ENCODE assay signal across 1 fruit fly cellular context in the genomic region with DNA sequence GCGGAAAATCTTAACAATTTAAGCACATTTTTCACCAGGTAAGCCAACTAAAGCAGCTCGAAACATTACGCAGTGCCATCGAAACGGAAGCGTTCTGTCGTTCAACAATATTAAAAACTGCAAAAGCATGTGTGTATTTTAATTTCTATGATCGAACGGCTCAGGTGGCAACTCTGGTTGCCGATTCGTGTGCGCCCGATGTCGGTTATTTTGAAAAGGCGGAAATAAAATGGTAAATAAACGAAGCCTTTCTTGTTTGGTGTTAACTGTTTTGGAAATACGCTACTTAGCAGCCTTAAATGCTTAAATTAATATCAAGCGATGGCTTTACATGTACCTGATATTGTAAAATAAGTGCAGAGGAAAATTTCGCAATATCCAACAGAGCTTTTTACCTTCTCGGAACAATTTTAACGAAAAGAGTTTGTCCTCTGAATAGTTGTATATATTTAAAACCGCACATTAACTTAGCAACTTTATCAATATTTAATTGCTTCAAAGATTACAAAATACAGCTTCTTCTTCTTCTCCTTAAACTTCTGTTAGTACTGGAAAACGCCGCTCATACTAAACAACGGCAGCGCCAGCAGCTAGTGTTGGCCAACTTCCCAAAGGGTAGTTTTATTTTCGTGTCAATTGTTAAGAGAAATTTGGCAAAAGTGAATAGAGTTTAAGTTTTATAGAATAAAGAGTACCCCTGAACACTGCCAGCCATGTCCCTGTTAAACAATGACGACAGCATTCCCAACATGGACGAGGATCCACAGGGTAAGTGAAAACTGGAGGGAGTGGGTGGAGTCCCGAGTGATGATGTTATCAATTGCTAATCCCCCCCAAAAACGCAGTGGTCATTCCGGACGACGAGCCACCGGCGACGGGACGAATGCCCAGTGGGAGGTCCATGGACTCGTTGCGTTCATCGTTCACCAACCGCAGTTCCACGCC.
A peak's percentile ranks its signal among the peaks of the same experiment; 100 is the strongest.
TF ChIP-seq lines count a peak whose summit lies in the region.

A gene (plus strand): TSS at position 588 of the 945 bp plus-strand sequence.

TF ChIP-seq in whole organism, embryonic, 481 proteins besides CTCF, POLR2A, EP300 and RAD21 (continued from another document and continues in another):
- TF ChIP-seq Sin3A (optimal IDR thresholded peaks at IDR 0.05; lab: Kevin White, UChicago) = peak; percentile 33
- 0 out of 3 replicates have a peak, but pooled peaks have one; percentile 32 for TF ChIP-seq ken (GFP tag; IDR thresholded peaks at IDR 0.05; lab: Robert Waterston, UW)
- no peak for TF ChIP-seq dan (GFP tag; IDR thresholded peaks at IDR 0.05; lab: Robert Waterston, UW)
- TF ChIP-seq CG3281 (GFP tag; optimal IDR thresholded peaks at IDR 0.05; lab: Kevin White, UChicago) = peak; percentile 29
- TF ChIP-seq Deaf1 (tag; optimal IDR thresholded peaks at IDR 0.05; lab: Kevin White, UChicago) = peak; percentile 72
- TF ChIP-seq CG10431 (GFP tag; optimal IDR thresholded peaks at IDR 0.05; lab: Kevin White, UChicago) = peak; percentile 38
- TF ChIP-seq Max (GFP tag; optimal IDR thresholded peaks at IDR 0.05; lab: Kevin White, UChicago) = no peak
- TF ChIP-seq row (GFP tag; IDR thresholded peaks at IDR 0.05; lab: Robert Waterston, UW) = 0 out of 3 replicates have a peak, but pooled peaks have one; percentile 9
- TF ChIP-seq CG33213 (GFP tag; optimal IDR thresholded peaks at IDR 0.05; lab: Kevin White, UChicago) = peak; percentile 53
- peak; percentile 35 for TF ChIP-seq CG34376 (GFP tag; optimal IDR thresholded peaks at IDR 0.05; lab: Kevin White, UChicago)
- no peak for TF ChIP-seq CG6683 (GFP tag; optimal IDR thresholded peaks at IDR 0.05; lab: Kevin White, UChicago)
- no peak for TF ChIP-seq CG43689 (GFP tag; IDR thresholded peaks at IDR 0.05; lab: Robert Waterston, UW)
- peak; percentile 31 for TF ChIP-seq CG12942 (GFP tag; optimal IDR thresholded peaks at IDR 0.05; lab: Kevin White, UChicago)
- TF ChIP-seq abd-A (tag; optimal IDR thresholded peaks at IDR 0.05; lab: Kevin White, UChicago) = no peak
- TF ChIP-seq bcd (GFP tag; optimal IDR thresholded peaks at IDR 0.05; lab: Kevin White, UChicago) = peak; percentile 27
- TF ChIP-seq CG12071 (GFP tag; optimal IDR thresholded peaks at IDR 0.05; lab: Kevin White, UChicago) = no peak
- TF ChIP-seq CG1647 (GFP tag; optimal IDR thresholded peaks at IDR 0.05; lab: Kevin White, UChicago) = peak; percentile 61
- no peak for TF ChIP-seq HmgD (GFP tag; optimal IDR thresholded peaks at IDR 0.05; lab: Kevin White, UChicago)
- TF ChIP-seq lmd (GFP tag; IDR thresholded peaks at IDR 0.05; lab: Robert Waterston, UW) = no peak; the same call in 1 of the 2 replicates
- no peak; the same call in 1 of the 2 replicates for TF ChIP-seq CG14014 (GFP tag; IDR thresholded peaks at IDR 0.05; lab: Robert Waterston, UW)
- TF ChIP-seq CG8924 (tag; optimal IDR thresholded peaks at IDR 0.05; lab: Kevin White, UChicago) = peak; percentile 4
- no peak for TF ChIP-seq gce (GFP tag; IDR thresholded peaks at IDR 0.05; lab: Robert Waterston, UW)
- TF ChIP-seq Neu2 (GFP tag; optimal IDR thresholded peaks at IDR 0.05; lab: Kevin White, UChicago; ENCODE audit: borderline replicate concordance) = no peak
- peak; percentile 39 for TF ChIP-seq shn (GFP tag; optimal IDR thresholded peaks at IDR 0.05; lab: Kevin White, UChicago)
- no peak for TF ChIP-seq Mrtf (GFP tag; IDR thresholded peaks at IDR 0.05; lab: Robert Waterston, UW)
- TF ChIP-seq cas (GFP tag; IDR thresholded peaks at IDR 0.05; lab: Robert Waterston, UW) = no peak
- TF ChIP-seq wor (GFP tag; IDR thresholded peaks at IDR 0.05; lab: Robert Waterston, UW) = no peak
- TF ChIP-seq CG1602 (GFP tag; optimal IDR thresholded peaks at IDR 0.05; lab: Kevin White, UChicago) = no peak
- no peak for TF ChIP-seq CG11398 (GFP tag; optimal IDR thresholded peaks at IDR 0.05; lab: Kevin White, UChicago)
- TF ChIP-seq CG15073 (GFP tag; optimal IDR thresholded peaks at IDR 0.05; lab: Kevin White, UChicago) = no peak
- TF ChIP-seq klu (GFP tag; IDR thresholded peaks at IDR 0.05; lab: Robert Waterston, UW) = no peak
- no peak for TF ChIP-seq pnt (GFP tag; optimal IDR thresholded peaks at IDR 0.05; lab: Kevin White, UChicago)
- 0 out of 3 replicates have a peak, but pooled peaks have one; percentile 20 for TF ChIP-seq dysf (GFP tag; IDR thresholded peaks at IDR 0.05; lab: Robert Waterston, UW)
- TF ChIP-seq Sry-β (GFP tag; optimal IDR thresholded peaks at IDR 0.05; lab: Kevin White, UChicago) = no peak
- no peak for TF ChIP-seq CG8478 (optimal IDR thresholded peaks at IDR 0.05; lab: Kevin White, UChicago)
- TF ChIP-seq CG12744 (GFP tag; optimal IDR thresholded peaks at IDR 0.05; lab: Kevin White, UChicago) = no peak
- TF ChIP-seq Gsc (GFP tag; IDR thresholded peaks at IDR 0.05; lab: Robert Waterston, UW) = no peak
- TF ChIP-seq CG7786 (GFP tag; optimal IDR thresholded peaks at IDR 0.05; lab: Kevin White, UChicago) = peak; percentile 50
- TF ChIP-seq sug (tag; optimal IDR thresholded peaks at IDR 0.05; lab: Kevin White, UChicago) = peak; percentile 26
- TF ChIP-seq MESR4 (GFP tag; optimal IDR thresholded peaks at IDR 0.05; lab: Kevin White, UChicago) = peak; percentile 70
- no peak for TF ChIP-seq inv (GFP tag; IDR thresholded peaks at IDR 0.05; lab: Robert Waterston, UW; ENCODE audit: partially characterized antibody)
- no peak for TF ChIP-seq E2f1 (GFP tag; IDR thresholded peaks at IDR 0.05; lab: Robert Waterston, UW)
- no peak for TF ChIP-seq CG2129 (GFP tag; IDR thresholded peaks at IDR 0.05; lab: Robert Waterston, UW; ENCODE audit: partially characterized antibody)
- no peak for TF ChIP-seq yki (optimal IDR thresholded peaks at IDR 0.05; lab: Kevin White, UChicago)
- TF ChIP-seq CG34422 (GFP tag; IDR thresholded peaks at IDR 0.05; lab: Robert Waterston, UW) = no peak
- TF ChIP-seq Antp (GFP tag; optimal IDR thresholded peaks at IDR 0.05; lab: Kevin White, UChicago) = peak; percentile 61
- TF ChIP-seq caup (GFP tag; optimal IDR thresholded peaks at IDR 0.05; lab: Kevin White, UChicago; ENCODE audit: severe bottlenecking) = peak; percentile 27
- TF ChIP-seq CG9876 (GFP tag; optimal IDR thresholded peaks at IDR 0.05; lab: Kevin White, UChicago) = no peak
- no peak for TF ChIP-seq CG16863 (GFP tag; optimal IDR thresholded peaks at IDR 0.05; lab: Kevin White, UChicago)
- TF ChIP-seq CrebB (tag; optimal IDR thresholded peaks at IDR 0.05; lab: Kevin White, UChicago) = no peak
- no peak for TF ChIP-seq CG4360 (GFP tag; IDR thresholded peaks at IDR 0.05; lab: Robert Waterston, UW)
- TF ChIP-seq jigr1 (GFP tag; IDR thresholded peaks at IDR 0.05; lab: Robert Waterston, UW) = no peak
- no peak for TF ChIP-seq ash1 (GFP tag; optimal IDR thresholded peaks at IDR 0.05; lab: Kevin White, UChicago)
- TF ChIP-seq unpg (GFP tag; optimal IDR thresholded peaks at IDR 0.05; lab: Kevin White, UChicago) = no peak
- TF ChIP-seq psq (GFP tag; optimal IDR thresholded peaks at IDR 0.05; lab: Kevin White, UChicago) = no peak
- peak; percentile 97 for TF ChIP-seq CG17385 (GFP tag; optimal IDR thresholded peaks at IDR 0.05; lab: Kevin White, UChicago)
- no peak for TF ChIP-seq pita (GFP tag; optimal IDR thresholded peaks at IDR 0.05; lab: Kevin White, UChicago)
- peak; percentile 26 for TF ChIP-seq nmo (GFP tag; optimal IDR thresholded peaks at IDR 0.05; lab: Kevin White, UChicago)
- no peak for TF ChIP-seq CG14667 (GFP tag; IDR thresholded peaks at IDR 0.05; lab: Robert Waterston, UW)
- TF ChIP-seq CG6854 (GFP tag; optimal IDR thresholded peaks at IDR 0.05; lab: Kevin White, UChicago) = no peak
- TF ChIP-seq CG15601 (tag; optimal IDR thresholded peaks at IDR 0.05; lab: Kevin White, UChicago) = no peak
- no peak for TF ChIP-seq CG7745 (tag; optimal IDR thresholded peaks at IDR 0.05; lab: Kevin White, UChicago)
- TF ChIP-seq cato (GFP tag; optimal IDR thresholded peaks at IDR 0.05; lab: Kevin White, UChicago; ENCODE audit: borderline replicate concordance) = no peak
- TF ChIP-seq rib (GFP tag; IDR thresholded peaks at IDR 0.05; lab: Robert Waterston, UW) = no peak
- TF ChIP-seq sna (GFP tag; IDR thresholded peaks at IDR 0.05; lab: Robert Waterston, UW; ENCODE audit: partially characterized antibody) = no peak
- TF ChIP-seq CG31441 (GFP tag; IDR thresholded peaks at IDR 0.05; lab: Robert Waterston, UW) = 0 out of 2 replicates have a peak, but pooled peaks have one; percentile 8
- TF ChIP-seq nerfin-2 (GFP tag; IDR thresholded peaks at IDR 0.05; lab: Robert Waterston, UW; ENCODE audit: partially characterized antibody) = no peak
- 0 out of 3 replicates have a peak, but pooled peaks have one; percentile 20 for TF ChIP-seq CG16813 (GFP tag; IDR thresholded peaks at IDR 0.05; lab: Robert Waterston, UW; ENCODE audit: partially characterized antibody)
- peak; percentile 11 for TF ChIP-seq cg (GFP tag; optimal IDR thresholded peaks at IDR 0.05; lab: Kevin White, UChicago)
- peak; percentile 22 for TF ChIP-seq Hr3 (GFP tag; optimal IDR thresholded peaks at IDR 0.05; lab: Kevin White, UChicago)
- TF ChIP-seq so (GFP tag; IDR thresholded peaks at IDR 0.05; lab: Robert Waterston, UW) = 0 out of 3 replicates have a peak, but pooled peaks have one; percentile 27
- no peak for TF ChIP-seq sd (tag; optimal IDR thresholded peaks at IDR 0.05; lab: Kevin White, UChicago)
- TF ChIP-seq CG7271 (tag; optimal IDR thresholded peaks at IDR 0.05; lab: Kevin White, UChicago) = no peak
- peak; percentile 34 for TF ChIP-seq CG18619 (GFP tag; optimal IDR thresholded peaks at IDR 0.05; lab: Kevin White, UChicago)
- TF ChIP-seq Scr (GFP tag; IDR thresholded peaks at IDR 0.05; lab: Robert Waterston, UW; ENCODE audit: partially characterized antibody) = no peak
- no peak for TF ChIP-seq CG1792 (GFP tag; optimal IDR thresholded peaks at IDR 0.05; lab: Kevin White, UChicago)
- TF ChIP-seq B-H1 (GFP tag; IDR thresholded peaks at IDR 0.05; lab: Robert Waterston, UW) = no peak
- no peak for TF ChIP-seq CG5245 (GFP tag; optimal IDR thresholded peaks at IDR 0.05; lab: Kevin White, UChicago)
- peak; percentile 45 for TF ChIP-seq CG18599 (GFP tag; optimal IDR thresholded peaks at IDR 0.05; lab: Kevin White, UChicago)
- no peak for TF ChIP-seq da (GFP tag; optimal IDR thresholded peaks at IDR 0.05; lab: Kevin White, UChicago)
- peak; percentile 3 for TF ChIP-seq CG17802 (tag; optimal IDR thresholded peaks at IDR 0.05; lab: Kevin White, UChicago)
- TF ChIP-seq sr (GFP tag; IDR thresholded peaks at IDR 0.05; lab: Robert Waterston, UW) = no peak
- TF ChIP-seq Taf1 (GFP tag; IDR thresholded peaks at IDR 0.05; lab: Robert Waterston, UW) = no peak
- TF ChIP-seq amos (GFP tag; IDR thresholded peaks at IDR 0.05; lab: Robert Waterston, UW; ENCODE audit: partially characterized antibody) = peak; percentile 25; the same call in 1 of the 2 replicates
- no peak for TF ChIP-seq H2.0 (GFP tag; IDR thresholded peaks at IDR 0.05; lab: Robert Waterston, UW)
- TF ChIP-seq CG9817 (tag; optimal IDR thresholded peaks at IDR 0.05; lab: Kevin White, UChicago) = peak; percentile 36
- TF ChIP-seq ci (GFP tag; IDR thresholded peaks at IDR 0.05; lab: Robert Waterston, UW) = no peak
- no peak for TF ChIP-seq CG17568 (GFP tag; optimal IDR thresholded peaks at IDR 0.05; lab: Kevin White, UChicago)
- no peak for TF ChIP-seq fd102C (GFP tag; optimal IDR thresholded peaks at IDR 0.05; lab: Kevin White, UChicago)
- peak; percentile 38 for TF ChIP-seq BEAF-32 (GFP tag; optimal IDR thresholded peaks at IDR 0.05; lab: Kevin White, UChicago)
- TF ChIP-seq Side (GFP tag; optimal IDR thresholded peaks at IDR 0.05; lab: Kevin White, UChicago) = peak; percentile 26
- TF ChIP-seq zfh2 (GFP tag; optimal IDR thresholded peaks at IDR 0.05; lab: Kevin White, UChicago) = peak; percentile 67
- peak; percentile 27 for TF ChIP-seq vfl (GFP tag; optimal IDR thresholded peaks at IDR 0.05; lab: Kevin White, UChicago)
- no peak for TF ChIP-seq CG10959 (GFP tag; IDR thresholded peaks at IDR 0.05; lab: Robert Waterston, UW)
- TF ChIP-seq oc (tag; optimal IDR thresholded peaks at IDR 0.05; lab: Kevin White, UChicago) = no peak
- TF ChIP-seq CG13894 (tag; optimal IDR thresholded peaks at IDR 0.05; lab: Kevin White, UChicago) = no peak
- no peak for TF ChIP-seq nerfin-1 (tag; optimal IDR thresholded peaks at IDR 0.05; lab: Kevin White, UChicago)
- no peak for TF ChIP-seq bbx (GFP tag; IDR thresholded peaks at IDR 0.05; lab: Robert Waterston, UW; ENCODE audit: partially characterized antibody)
- no peak for TF ChIP-seq tup (GFP tag; optimal IDR thresholded peaks at IDR 0.05; lab: Kevin White, UChicago)
- peak; percentile 5 for TF ChIP-seq Nf-YC (tag; optimal IDR thresholded peaks at IDR 0.05; lab: Kevin White, UChicago)
- no peak; the same call in 1 of the 2 replicates for TF ChIP-seq CG14441 (GFP tag; IDR thresholded peaks at IDR 0.05; lab: Robert Waterston, UW)
- TF ChIP-seq Poxn (GFP tag; IDR thresholded peaks at IDR 0.05; lab: Robert Waterston, UW) = no peak
- TF ChIP-seq CG2889 (GFP tag; IDR thresholded peaks at IDR 0.05; lab: Robert Waterston, UW) = no peak
- no peak for TF ChIP-seq org-1 (GFP tag; optimal IDR thresholded peaks at IDR 0.05; lab: Kevin White, UChicago)
- TF ChIP-seq ttk (GFP tag; IDR thresholded peaks at IDR 0.05; lab: Robert Waterston, UW) = peak; percentile 48; the same call in 1 of the 2 replicates
- no peak for TF ChIP-seq ro (GFP tag; IDR thresholded peaks at IDR 0.05; lab: Robert Waterston, UW)
- TF ChIP-seq Blimp-1 (GFP tag; optimal IDR thresholded peaks at IDR 0.05; lab: Kevin White, UChicago) = no peak
- TF ChIP-seq Awh (GFP tag; IDR thresholded peaks at IDR 0.05; lab: Robert Waterston, UW) = no peak
- no peak for TF ChIP-seq CG6175 (GFP tag; IDR thresholded peaks at IDR 0.05; lab: Robert Waterston, UW)
- no peak for TF ChIP-seq crc (GFP tag; optimal IDR thresholded peaks at IDR 0.05; lab: Kevin White, UChicago)
- no peak for TF ChIP-seq otp (GFP tag; IDR thresholded peaks at IDR 0.05; lab: Robert Waterston, UW)
- peak; percentile 23; the same call in 1 of the 2 replicates for TF ChIP-seq CG10366 (GFP tag; IDR thresholded peaks at IDR 0.05; lab: Robert Waterston, UW)
- TF ChIP-seq CG31388 (GFP tag; optimal IDR thresholded peaks at IDR 0.05; lab: Kevin White, UChicago) = no peak
- TF ChIP-seq ssp (GFP tag; IDR thresholded peaks at IDR 0.05; lab: Robert Waterston, UW) = no peak
- peak; percentile 31 for TF ChIP-seq her (GFP tag; optimal IDR thresholded peaks at IDR 0.05; lab: Kevin White, UChicago)
- no peak for TF ChIP-seq CG10321 (GFP tag; IDR thresholded peaks at IDR 0.05; lab: Robert Waterston, UW)
- no peak for TF ChIP-seq TFAM (GFP tag; optimal IDR thresholded peaks at IDR 0.05; lab: Kevin White, UChicago)
- TF ChIP-seq chn (GFP tag; optimal IDR thresholded peaks at IDR 0.05; lab: Kevin White, UChicago) = no peak
- no peak for TF ChIP-seq chif (GFP tag; optimal IDR thresholded peaks at IDR 0.05; lab: Kevin White, UChicago)
- TF ChIP-seq nau (GFP tag; optimal IDR thresholded peaks at IDR 0.05; lab: Kevin White, UChicago) = no peak
- TF ChIP-seq HLH54F (GFP tag; optimal IDR thresholded peaks at IDR 0.05; lab: Kevin White, UChicago) = peak; percentile 44
